Fruit fly (Drosophila melanogaster) whole organism, wandering third instar larva: ENCODE data around the gene Pcmt.

Source experiments
- Abd-B ChIP-seq: fragments of >200 bp; optimal IDR thresholded peaks from 2 replicates; lab custom pipeline; 2017; ENCODE audit warnings: missing biosample characterization, missing genetic modification characterization
- CG32264 ChIP-seq: fragments of 200-800 bp; sonication (Bioruptor generic); optimal IDR thresholded peaks from 2 replicates; lab custom pipeline; 2016; ENCODE audit warnings: missing biosample characterization, missing genetic modification characterization
- CG9705 ChIP-seq: fragments of 200-800 bp; sonication (Bioruptor generic); optimal IDR thresholded peaks from 2 replicates; lab custom pipeline; 2018; ENCODE audit warnings: missing biosample characterization, mild to moderate bottlenecking, missing genetic modification characterization
- CrebA ChIP-seq: fragments of 200-800 bp; sonication (Bioruptor generic); optimal IDR thresholded peaks from 2 replicates; lab custom pipeline; 2016; ENCODE audit warnings: missing biosample characterization, mild to moderate bottlenecking, missing genetic modification characterization, borderline replicate concordance
- Dif ChIP-seq: fragments of 200-275, 200-300 bp; sonication (Bioruptor generic); optimal IDR thresholded peaks from 2 replicates; lab custom pipeline; 2018; ENCODE audit warnings: missing biosample characterization, missing genetic modification characterization; ENCODE audit not compliant: partially characterized antibody
- GATAd ChIP-seq: sonication (Bioruptor generic); optimal IDR thresholded peaks from 2 replicates; lab custom pipeline; 2016; ENCODE audit warnings: missing biosample characterization, missing genetic modification characterization
- HLH106 ChIP-seq: fragments of 200-800 bp; optimal IDR thresholded peaks from 3 replicates; lab custom pipeline; 2019; ENCODE audit warnings: missing biosample characterization, mild to moderate bottlenecking, missing genetic modification characterization, moderate library complexity
- Hnf4 ChIP-seq: fragments of 200-800 bp; sonication (Bioruptor generic); optimal IDR thresholded peaks from 2 replicates; lab custom pipeline; 2016; ENCODE audit warnings: missing biosample characterization, mild to moderate bottlenecking, missing genetic modification characterization
- Hr78 ChIP-seq: fragments of >200 bp; optimal IDR thresholded peaks from 2 replicates; lab custom pipeline; 2017; ENCODE audit warnings: missing biosample characterization, missing genetic modification characterization
- Hr83 ChIP-seq: fragments of 200-300 bp; sonication (Bioruptor generic); optimal IDR thresholded peaks from 2 replicates; lab custom pipeline; 2016; ENCODE audit warnings: missing biosample characterization, mild to moderate bottlenecking, missing genetic modification characterization, moderate library complexity; ENCODE audit not compliant: poor library complexity, severe bottlenecking
- Jra ChIP-seq: sonication (Bioruptor generic); optimal IDR thresholded peaks from 2 replicates; lab custom pipeline; 2016; ENCODE audit warnings: missing biosample characterization, missing genetic modification characterization
- Mio ChIP-seq: sonication (Bioruptor generic); optimal IDR thresholded peaks from 2 replicates; lab custom pipeline; 2016; ENCODE audit warnings: missing biosample characterization, missing genetic modification characterization
- N ChIP-seq: fragments of >200 bp; optimal IDR thresholded peaks from 2 replicates; lab custom pipeline; 2018; ENCODE audit warnings: missing biosample characterization, missing external identifiers, missing genetic modification characterization
- OdsH ChIP-seq: fragments of 200-800 bp; sonication (Bioruptor generic); optimal IDR thresholded peaks from 2 replicates; lab custom pipeline; 2016; ENCODE audit warnings: missing biosample characterization, mild to moderate bottlenecking, missing genetic modification characterization
- Rel ChIP-seq, 2 experiments: fragments of 200-800 bp; sonication (Bioruptor generic) in 1 of 2; optimal IDR thresholded peaks; 2 replicates in 1 of 2; 3 replicates in 1 of 2; lab custom pipeline; 2016 to 2019; ENCODE audit warnings: mild to moderate bottlenecking in 2 of 2, missing biosample characterization in 2 of 2, missing genetic modification characterization in 2 of 2, moderate library complexity in 1 of 2
- Sp1 ChIP-seq: fragments of 200-800 bp; sonication (Bioruptor generic); optimal IDR thresholded peaks from 3 replicates; lab custom pipeline; 2019; ENCODE audit warnings: missing biosample characterization, mild to moderate bottlenecking, missing genetic modification characterization, moderate library complexity
- Vsx2 ChIP-seq: fragments of 200-300, 225-300 bp; sonication (Bioruptor generic); optimal IDR thresholded peaks from 2 replicates; lab custom pipeline; 2018; ENCODE audit warnings: missing biosample characterization, missing genetic modification characterization; ENCODE audit not compliant: partially characterized antibody
- br ChIP-seq: fragments of 200-800 bp; sonication (Bioruptor generic); optimal IDR thresholded peaks from 2 replicates; lab custom pipeline; 2016; ENCODE audit warnings: missing biosample characterization, missing genetic modification characterization
- brk ChIP-seq: fragments of 200-800 bp; sonication (Bioruptor generic); optimal IDR thresholded peaks from 2 replicates; lab custom pipeline; 2016; ENCODE audit warnings: missing biosample characterization, mild to moderate bottlenecking, missing genetic modification characterization
- dl ChIP-seq, 2 experiments: fragments of 175-275, 200-275 bp in 1 of 2; fragments of 200-275 bp in 1 of 2; sonication (Bioruptor generic); optimal IDR thresholded peaks; lab custom pipeline; 2018; ENCODE audit warnings: mild to moderate bottlenecking in 2 of 2, missing biosample characterization in 2 of 2, missing genetic modification characterization in 2 of 2, moderate library complexity in 2 of 2; ENCODE audit not compliant: partially characterized antibody in 2 of 2, insufficient read depth in 1 of 2
- dmrt93B ChIP-seq: fragments of 200-800 bp; sonication (Bioruptor generic); optimal IDR thresholded peaks from 2 replicates; lab custom pipeline; 2018; ENCODE audit warnings: missing biosample characterization, mild to moderate bottlenecking, missing genetic modification characterization
- ey ChIP-seq: fragments of 200-800 bp; sonication (Bioruptor generic); optimal IDR thresholded peaks from 2 replicates; lab custom pipeline; 2016; ENCODE audit warnings: missing biosample characterization, missing genetic modification characterization
- foxo ChIP-seq, 2 experiments: fragments of 200-800 bp; sonication (Bioruptor generic); optimal IDR thresholded peaks; 2 replicates in 1 of 2; 3 replicates in 1 of 2; lab custom pipeline; 2016 to 2017; ENCODE audit warnings: missing biosample characterization in 2 of 2, missing genetic modification characterization in 2 of 2
- fru ChIP-seq: fragments of 200-800 bp; sonication (Bioruptor generic); optimal IDR thresholded peaks from 3 replicates; lab custom pipeline; 2016; ENCODE audit warnings: missing biosample characterization, mild to moderate bottlenecking, missing genetic modification characterization
- jim ChIP-seq: fragments of 175-275, 200-325 bp; sonication (Bioruptor generic); optimal IDR thresholded peaks from 2 replicates; lab custom pipeline; 2016; ENCODE audit warnings: missing biosample characterization, mild to moderate bottlenecking, missing genetic modification characterization
- lola ChIP-seq: fragments of >200 bp; optimal IDR thresholded peaks from 2 replicates; lab custom pipeline; 2017; ENCODE audit warnings: missing biosample characterization, missing genetic modification characterization
- pan ChIP-seq: fragments of >200 bp; optimal IDR thresholded peaks from 2 replicates; lab custom pipeline; 2017
- psq ChIP-seq: fragments of 200-800 bp; sonication (Bioruptor generic); optimal IDR thresholded peaks from 3 replicates; lab custom pipeline; 2017; ENCODE audit warnings: missing biosample characterization, mild to moderate bottlenecking, missing genetic modification characterization, moderate library complexity
- sage ChIP-seq: fragments of 200-800 bp; sonication (Bioruptor generic); optimal IDR thresholded peaks from 2 replicates; lab custom pipeline; 2016; ENCODE audit warnings: missing biosample characterization, mild to moderate bottlenecking, missing genetic modification characterization
- sv ChIP-seq: fragments of 200-800 bp; sonication (Bioruptor generic); optimal IDR thresholded peaks from 3 replicates; lab custom pipeline; 2016; ENCODE audit warnings: missing biosample characterization, missing genetic modification characterization
- usp ChIP-seq: fragments of >200 bp; optimal IDR thresholded peaks from 2 replicates; lab custom pipeline; 2017; ENCODE audit warnings: missing biosample characterization, missing genetic modification characterization
- woc ChIP-seq: sonication (Bioruptor generic); optimal IDR thresholded peaks from 2 replicates; lab custom pipeline; 2016; ENCODE audit warnings: missing biosample characterization, mild to moderate bottlenecking, missing genetic modification characterization

The Pcmt gene

DNA sequence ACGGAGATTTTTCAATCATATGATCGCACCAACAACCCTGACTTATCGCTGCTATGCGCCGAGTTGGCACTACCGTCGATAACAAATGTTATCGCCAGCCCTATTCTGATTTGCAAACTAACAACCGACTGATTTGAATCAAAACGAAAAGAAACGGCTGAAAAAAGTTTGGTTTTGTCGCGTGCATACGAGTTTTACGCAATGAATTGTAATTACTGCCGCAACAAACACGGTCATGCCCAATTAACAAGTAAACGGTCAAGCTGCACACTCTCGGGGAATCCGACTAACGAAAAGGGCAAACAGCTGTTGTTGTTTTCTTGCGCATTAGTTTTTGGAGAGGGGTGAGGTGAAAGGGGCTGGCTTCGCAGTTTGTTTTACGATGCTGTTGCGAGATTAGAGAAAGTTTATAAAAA is 10.7 kb upstream of the Pcmt start, which contains the start of the genes CG14671 and CG12746:
TSS of gene CG14671 (minus strand) at position 41 of the 416 bp plus-strand sequence.
TSS of gene CG12746 (plus strand) at position 91 of the 416 bp plus-strand sequence.
- TF ChIP-seq Hr83 (GFP tag; lab: Kevin White, UChicago) = no peak
- no peak for TF ChIP-seq Rel (GFP tag; optimal IDR thresholded peaks at IDR 0.05; lab: Kevin White, UChicago)
- TF ChIP-seq Rel (tag; optimal IDR thresholded peaks at IDR 0.05; lab: Kevin White, UChicago) = peak; percentile 88
- TF ChIP-seq sv (GFP tag; lab: Kevin White, UChicago) = no peak
- no peak for TF ChIP-seq Sp1
- no peak for TF ChIP-seq OdsH
- TF ChIP-seq Abd-B (GFP tag; lab: Kevin White, UChicago) = no peak

DNA sequence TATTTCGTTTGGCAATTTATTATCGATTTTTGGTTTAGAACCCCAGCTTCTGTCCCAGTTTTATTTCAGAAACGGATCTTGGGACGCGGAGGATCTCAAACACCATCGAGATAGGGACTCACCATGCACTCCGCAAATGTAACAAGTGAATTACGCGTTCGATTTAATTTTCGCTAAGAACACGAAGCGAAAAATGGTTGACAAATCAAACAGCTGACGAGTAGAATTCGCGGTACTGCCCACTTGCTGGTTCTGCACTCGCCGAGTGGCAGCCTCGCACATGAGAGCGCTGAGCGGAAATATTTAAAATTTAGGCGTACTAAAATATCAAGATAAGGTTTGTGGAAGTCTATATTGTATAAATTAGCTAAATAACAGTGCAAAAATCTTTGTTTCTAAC is 9.3 kb upstream of the Pcmt start, which contains the start of gene Pi4KIIalpha:
TSS of gene Pi4KIIalpha (minus strand) at position 233 of the 400 bp plus-strand sequence.
- TF ChIP-seq foxo (GFP tag; optimal IDR thresholded peaks at IDR 0.05; lab: Kevin White, UChicago) = no peak
- TF ChIP-seq Rel (GFP tag; optimal IDR thresholded peaks at IDR 0.05; lab: Kevin White, UChicago) = no peak
- TF ChIP-seq Rel (tag; optimal IDR thresholded peaks at IDR 0.05; lab: Kevin White, UChicago) = peak; percentile 41
- TF ChIP-seq Hnf4 = no peak

DNA sequence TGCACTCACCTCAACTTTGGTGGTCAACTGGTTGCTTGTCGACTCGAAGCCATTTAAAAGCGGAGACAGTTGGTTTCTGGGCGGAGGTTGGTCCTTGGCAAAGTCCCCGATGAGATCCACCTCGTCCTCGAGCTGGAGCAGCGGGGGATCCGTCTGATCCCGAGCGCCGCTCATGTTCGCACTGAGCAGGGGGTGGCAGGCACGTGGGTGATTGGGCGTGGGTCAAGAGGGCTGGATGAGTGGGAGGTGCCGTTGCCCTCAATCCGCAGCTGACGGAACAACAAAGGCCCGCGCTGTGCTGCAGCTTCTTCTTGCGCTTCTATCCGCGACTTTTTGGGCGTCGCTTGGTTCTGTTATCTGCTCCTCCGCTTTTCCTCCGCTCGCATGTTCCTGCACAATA is 8.8 kb upstream of the Pcmt start:
- no peak for TF ChIP-seq CG32264 (GFP tag; lab: Kevin White, UChicago)
- no peak for TF ChIP-seq brk (GFP tag; lab: Kevin White, UChicago)
- TF ChIP-seq Dif (GFP tag; lab: Kevin White, UChicago) = no peak
- no peak for TF ChIP-seq dl (GFP tag; optimal IDR thresholded peaks at IDR 0.05; lab: Kevin White, UChicago; ENCODE audit: insufficient read depth in 1 of 2, partially characterized antibody in 2 of 2)
- TF ChIP-seq br = no peak
- TF ChIP-seq HLH106 (tag; lab: Kevin White, UChicago) = no peak
- no peak for TF ChIP-seq CrebA (GFP tag; lab: Kevin White, UChicago)
- TF ChIP-seq psq (GFP tag; lab: Kevin White, UChicago) = no peak
- no peak for TF ChIP-seq Rel (GFP tag; optimal IDR thresholded peaks at IDR 0.05; lab: Kevin White, UChicago)
- TF ChIP-seq Rel (tag; optimal IDR thresholded peaks at IDR 0.05; lab: Kevin White, UChicago) = no peak
- TF ChIP-seq foxo (GFP tag; optimal IDR thresholded peaks at IDR 0.05; lab: Kevin White, UChicago) = no peak
- no peak for TF ChIP-seq N
- TF ChIP-seq Abd-B (GFP tag; lab: Kevin White, UChicago) = no peak
- TF ChIP-seq jim (GFP tag; lab: Kevin White, UChicago) = no peak

DNA sequence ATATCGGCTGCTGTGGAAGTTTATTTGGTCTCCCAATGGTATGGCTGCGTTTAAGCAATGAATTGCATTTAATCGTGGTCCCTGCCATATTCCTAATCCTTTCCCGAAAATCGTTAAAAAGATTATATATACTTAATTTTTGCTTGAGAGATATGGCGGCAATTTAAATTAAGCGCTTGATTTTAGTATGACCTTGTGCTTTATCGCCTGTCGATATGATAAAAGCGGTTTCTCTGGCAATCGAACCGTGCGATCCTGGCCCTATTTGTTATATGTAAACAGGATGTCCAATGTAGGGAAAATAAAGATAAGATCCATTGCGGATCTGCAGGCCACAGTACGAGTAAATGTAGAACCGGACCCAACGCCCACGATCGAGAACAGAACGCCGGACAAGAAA is 736 bp upstream of the Pcmt start, which contains the start of gene Snm1:
TSS of gene Snm1 (plus strand) at position 233 of the 400 bp plus-strand sequence.
- TF ChIP-seq Vsx2 (GFP tag; lab: Kevin White, UChicago) (peak; percentile 91), lola (GFP tag; lab: Kevin White, UChicago) (no peak), Dif (GFP tag; lab: Kevin White, UChicago) (peak; percentile 71)

DNA sequence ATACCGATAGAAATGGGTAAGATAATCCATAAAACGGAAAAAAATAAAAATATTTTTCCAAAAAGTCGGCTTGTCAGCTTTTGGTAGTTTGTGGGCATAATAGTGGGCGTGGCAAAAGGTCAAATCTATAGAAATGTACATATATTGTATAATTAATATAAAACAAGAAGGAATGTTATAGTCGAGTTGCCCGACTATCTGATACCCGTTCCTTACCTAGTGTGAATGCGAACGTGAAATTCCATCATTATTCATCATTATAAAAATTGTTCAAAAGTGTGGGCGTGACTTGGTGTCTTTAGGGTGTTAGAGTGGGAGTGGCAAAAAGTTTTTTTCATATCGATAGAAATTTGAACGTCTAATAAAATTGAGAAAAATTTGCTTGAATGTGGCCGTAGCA is 2.5 kb downstream of the Pcmt start:
- TF ChIP-seq Sp1 = no peak
- TF ChIP-seq Rel (GFP tag; optimal IDR thresholded peaks at IDR 0.05; lab: Kevin White, UChicago) = no peak
- no peak for TF ChIP-seq Rel (tag; optimal IDR thresholded peaks at IDR 0.05; lab: Kevin White, UChicago)
- no peak for TF ChIP-seq Hr78 (GFP tag; lab: Kevin White, UChicago)
- no peak for TF ChIP-seq Abd-B (GFP tag; lab: Kevin White, UChicago)
- TF ChIP-seq Mio (GFP tag; lab: Kevin White, UChicago) = no peak
- no peak for TF ChIP-seq Jra
- no peak for TF ChIP-seq CG9705
- no peak for TF ChIP-seq lola (GFP tag; lab: Kevin White, UChicago)
- TF ChIP-seq ey = no peak
- TF ChIP-seq sage (GFP tag; lab: Kevin White, UChicago) = no peak
- TF ChIP-seq, all 38 proteins: peak for 0

DNA sequence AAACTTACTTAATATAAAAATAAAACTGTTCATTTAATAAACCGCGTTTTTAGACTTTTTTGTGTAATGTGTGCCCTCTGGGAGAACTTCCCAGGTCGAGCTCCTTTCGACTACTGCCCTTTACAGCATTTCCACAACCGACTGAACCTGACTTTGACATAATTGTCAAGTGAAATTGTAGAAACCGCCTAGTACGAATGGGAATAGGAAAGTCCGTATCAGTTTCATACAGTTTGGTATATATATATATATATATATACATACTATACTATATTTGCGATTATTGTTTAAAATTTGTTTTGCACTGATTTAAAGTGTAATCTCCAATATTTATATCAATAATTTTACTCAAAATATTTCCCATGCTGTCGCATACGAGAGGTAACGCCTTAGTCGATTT is 3.0 kb downstream of the Pcmt start, which contains the start of gene mia:
TSS of gene mia (minus strand) at position 101 of the 400 bp plus-strand sequence.
- TF ChIP-seq brk (GFP tag; lab: Kevin White, UChicago) (no peak), Dif (GFP tag; lab: Kevin White, UChicago) (no peak), GATAd (GFP tag; lab: Kevin White, UChicago) (no peak), jim (GFP tag; lab: Kevin White, UChicago) (no peak), sage (GFP tag; lab: Kevin White, UChicago) (no peak), fru (no peak), Hr83 (GFP tag; lab: Kevin White, UChicago) (no peak), OdsH (no peak), Vsx2 (GFP tag; lab: Kevin White, UChicago) (no peak), Jra (no peak), sv (GFP tag; lab: Kevin White, UChicago) (no peak), usp (GFP tag; lab: Kevin White, UChicago) (no peak), dl (GFP tag; optimal IDR thresholded peaks at IDR 0.05; lab: Kevin White, UChicago; ENCODE audit: insufficient read depth in 1 of 2, partially characterized antibody in 2 of 2) (no peak), Sp1 (no peak), foxo (GFP tag; optimal IDR thresholded peaks at IDR 0.05; lab: Kevin White, UChicago) (no peak), lola (GFP tag; lab: Kevin White, UChicago) (no peak), woc (no peak), dmrt93B (no peak), pan (lab: Kevin White, UChicago) (no peak)
